Worm (Caenorhabditis elegans): ENCODE measurements around the gene C15C8.4.

The C15C8.4 gene

ce11 chrV:12719713-12720112 is 27.6 kb downstream of the C15C8.4 start, which contains the start of gene R11D1.7:
R11D1.7 (plus strand) TSS chrV:12720013.
- no peak for TF ChIP-seq unc-62 (GFP tag; optimal IDR thresholded peaks at IDR 0.05)

DNA sequence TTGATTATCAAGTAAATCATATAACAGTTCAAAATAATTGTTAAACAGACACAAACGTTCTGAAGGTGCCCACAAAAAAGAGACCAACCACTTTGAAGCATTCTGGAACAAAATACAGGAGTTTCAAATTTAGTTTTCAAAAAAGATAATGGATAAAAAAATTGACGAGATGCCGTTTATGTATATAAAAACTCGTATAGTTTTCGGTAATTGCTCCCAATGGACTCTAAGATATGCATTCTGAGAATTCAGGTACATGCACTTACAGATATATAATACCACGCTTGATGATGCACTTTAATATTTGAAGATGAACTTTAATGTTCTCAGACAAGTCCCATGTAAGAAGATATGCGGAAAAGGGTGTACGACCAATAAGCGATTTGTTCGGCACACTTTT is 28.6 kb downstream of the C15C8.4 start, which contains the start of gene str-181:
TSS of gene str-181 (minus strand) at position 101 of the 400 bp plus-strand sequence.
- TF ChIP-seq unc-62 (GFP tag; optimal IDR thresholded peaks at IDR 0.05) = no peak

- no peak for TF ChIP-seq unc-62 (GFP tag; optimal IDR thresholded peaks at IDR 0.05)
These were observed 30.8 kb downstream of the C15C8.4 start, which contains the start of gene str-178 for ce11 chrV:12716447-12716846. str-178 (minus strand) TSS chrV:12716547.

ce11 chrV:12714120-12714519 is 33.1 kb downstream of the C15C8.4 start, which contains the start of gene R11D1.4:
R11D1.4 (minus strand) TSS chrV:12714220.
- TF ChIP-seq unc-62 (GFP tag; optimal IDR thresholded peaks at IDR 0.05) = no peak

- TF ChIP-seq unc-62 (GFP tag; optimal IDR thresholded peaks at IDR 0.05) = no peak
These were observed 35.3 kb downstream of the C15C8.4 start, which contains the start of gene R11D1.3 for ce11 chrV:12711999-12712398. R11D1.3 (minus strand) TSS chrV:12712099.

ce11 chrV:12708305-12708704 is 39.0 kb downstream of the C15C8.4 start, which contains the start of gene R11D1.2:
R11D1.2 (plus strand) TSS chrV:12708605.
- TF ChIP-seq unc-62 (GFP tag; optimal IDR thresholded peaks at IDR 0.05) = no peak

ce11 chrV:12706511-12706910 is 40.8 kb downstream of the C15C8.4 start:
- no peak for TF ChIP-seq unc-62 (GFP tag; optimal IDR thresholded peaks at IDR 0.05)

ce11 chrV:12704077-12704476 is 43.2 kb downstream of the C15C8.4 start, which contains the start of gene R11D1.1:
R11D1.1 (plus strand) TSS chrV:12704377.
- TF ChIP-seq unc-62 (GFP tag; optimal IDR thresholded peaks at IDR 0.05) = no peak

DNA sequence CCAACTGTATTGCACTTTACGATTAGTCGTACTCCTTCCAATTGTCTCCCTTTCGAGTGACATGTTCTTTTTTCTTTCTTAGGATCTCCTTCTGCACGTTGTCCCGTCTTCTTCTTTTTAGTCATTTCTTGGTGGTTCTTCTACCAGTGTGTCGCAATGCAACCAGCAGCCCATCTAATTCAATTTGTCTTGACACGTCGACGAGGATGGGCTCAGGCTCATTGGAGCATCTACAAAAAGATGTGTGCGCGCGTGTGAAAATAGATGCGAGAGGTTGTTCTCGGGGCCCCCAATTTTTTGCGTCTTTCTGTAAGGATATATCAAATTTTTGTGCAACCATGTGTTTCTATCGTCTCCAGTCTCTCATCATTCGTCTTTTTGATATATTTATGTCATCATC is 45.6 kb downstream of the C15C8.4 start:
- TF ChIP-seq unc-62 (GFP tag; optimal IDR thresholded peaks at IDR 0.05) = no peak

ce11 chrV:12697364-12697901 is 49.8 kb downstream of the C15C8.4 start, which contains the start of gene istr-1:
istr-1 (plus strand) TSS chrV:12697858.
- TF ChIP-seq unc-62 (GFP tag; optimal IDR thresholded peaks at IDR 0.05) = no peak

- no peak for TF ChIP-seq unc-62 (GFP tag; optimal IDR thresholded peaks at IDR 0.05)
These were observed 50.5 kb downstream of the C15C8.4 start for ce11 chrV:12696790-12697189.

DNA sequence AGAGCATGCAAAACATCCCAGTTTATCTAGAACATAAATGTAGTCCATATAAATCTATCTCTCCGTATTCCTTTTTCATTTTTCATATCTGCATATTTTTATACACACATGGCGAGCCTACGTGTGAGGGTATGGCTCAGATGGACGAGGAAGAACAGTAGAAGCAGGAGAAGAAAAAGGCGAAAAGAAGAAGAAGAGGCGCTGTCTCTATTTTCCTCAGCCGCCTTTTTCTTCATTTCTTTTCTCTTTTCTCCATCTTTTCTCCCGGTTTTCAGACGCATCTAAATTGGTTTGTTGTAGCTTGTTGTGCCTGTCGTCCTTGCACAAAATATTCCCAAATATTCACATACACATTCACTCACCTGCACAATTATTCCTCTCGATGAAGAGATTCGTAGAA is 51.3 kb downstream of the C15C8.4 start, which contains the start of gene K10C8.4:
TSS of gene K10C8.4 (plus strand) at position 301 of the 400 bp plus-strand sequence.
- TF ChIP-seq unc-62 (GFP tag; optimal IDR thresholded peaks at IDR 0.05) = no peak
